Worm (Caenorhabditis elegans) whole organism, L1 larva: ENCODE measurements around the gene hcp-2.

ENCODE experiments used
- ceh-8 ChIP-seq: fragments of 200-800 bp; sonication (Bioruptor generic); optimal IDR thresholded peaks from 2 replicates; lab custom pipeline; 2018; ENCODE audit warnings: mild to moderate bottlenecking, missing genetic modification characterization, moderate library complexity, missing compliant biosample characterization
- efl-1 ChIP-seq, 4 experiments: fragments of 150-350 bp; optimal IDR thresholded peaks in 3 of 4; peaks in 1 of 4; 1 replicate in 1 of 4; 2 replicates in 3 of 4; lab custom pipeline; 2014; ENCODE audit warnings: missing biosample characterization in 2 of 4, missing genetic modification characterization in 2 of 4, missing genetic modification reagents in 2 of 4
- fos-1 ChIP-seq: fragments of 150-350 bp; optimal IDR thresholded peaks from 2 replicates; lab custom pipeline; 2014; ENCODE audit warnings: missing biosample characterization, missing genetic modification characterization
- hpl-2 ChIP-seq: fragments of 150-350 bp; optimal IDR thresholded peaks from 2 replicates; lab custom pipeline; 2014; ENCODE audit warnings: missing biosample characterization, missing genetic modification reagents, missing genetic modification characterization
- lin-13 ChIP-seq: fragments of 150-350 bp; optimal IDR thresholded peaks from 2 replicates; lab custom pipeline; 2014; ENCODE audit warnings: missing biosample characterization, missing genetic modification reagents, missing genetic modification characterization
- mef-2 ChIP-seq: fragments of 150-350 bp; optimal IDR thresholded peaks from 2 replicates; lab custom pipeline; 2014; ENCODE audit warnings: missing biosample characterization, missing genetic modification characterization
- mep-1 ChIP-seq: fragments of 150-350 bp; optimal IDR thresholded peaks from 2 replicates; lab custom pipeline; 2014; ENCODE audit warnings: missing biosample characterization, missing genetic modification characterization
- nhr-237 ChIP-seq: fragments of 150-350 bp; optimal IDR thresholded peaks from 2 replicates; lab custom pipeline; 2014; ENCODE audit warnings: missing biosample characterization, missing genetic modification characterization
- nhr-47 ChIP-seq: sonication (generic microtip); optimal IDR thresholded peaks from 2 replicates; lab custom pipeline; 2016; ENCODE audit warnings: mild to moderate bottlenecking, missing genetic modification characterization, moderate library complexity, missing compliant biosample characterization
- nhr-85 ChIP-seq: sonication (generic microtip); peaks from one replicate; lab custom pipeline; 2016; ENCODE audit warnings: missing genetic modification characterization, inconsistent platforms, missing compliant biosample characterization
- swsn-7 ChIP-seq: sonication (generic microtip); optimal IDR thresholded peaks from 2 replicates; lab custom pipeline; 2016; ENCODE audit warnings: missing genetic modification characterization, missing compliant biosample characterization
- tlp-1 ChIP-seq: fragments of 150-350 bp; optimal IDR thresholded peaks from 2 replicates; lab custom pipeline; 2014; ENCODE audit warnings: missing biosample characterization, missing genetic modification characterization
- zag-1 ChIP-seq: fragments of 150-350 bp; optimal IDR thresholded peaks from 2 replicates; lab custom pipeline; 2014; ENCODE audit warnings: missing biosample characterization, missing genetic modification characterization

DNA sequence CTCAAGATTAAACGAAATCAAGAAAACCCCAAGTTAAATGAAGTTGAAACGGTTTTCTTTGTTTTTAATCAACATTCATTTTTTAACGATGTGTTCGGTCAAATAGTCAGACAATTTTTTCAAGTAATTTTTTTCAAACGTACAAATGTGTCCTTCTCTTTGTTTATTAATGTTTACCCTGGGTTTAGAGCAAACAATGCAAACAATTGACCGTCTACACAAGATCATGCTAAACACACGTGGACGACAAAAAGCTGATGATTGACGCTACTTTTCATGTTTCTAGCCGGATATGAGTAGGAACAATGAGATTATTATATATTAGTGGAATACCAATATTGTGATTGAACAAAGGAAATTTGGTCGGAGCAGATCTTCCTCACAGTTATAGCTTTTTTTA lies 24.2 kb upstream of the hcp-2 start:
- TF ChIP-seq hpl-2 (GFP tag; lab: Kevin White, UChicago) (no peak), nhr-47 (no peak), lin-13 (no peak), efl-1 (optimal IDR thresholded peaks at IDR 0.05; lab: Kevin White, UChicago) (no peak), efl-1 (GFP tag; optimal IDR thresholded peaks at IDR 0.05 in 1 of 2; lab: Kevin White, UChicago) (no peak), nhr-85 (tag; lab: Kevin White, UChicago) (no peak), zag-1 (no peak), mep-1 (no peak), tlp-1 (tag; lab: Kevin White, UChicago) (no peak), fos-1 (tag; lab: Kevin White, UChicago) (no peak), ceh-8 (GFP tag; lab: Kevin White, UChicago) (no peak), nhr-237 (tag; lab: Kevin White, UChicago) (no peak), swsn-7 (no peak), mef-2 (no peak)
